Fruit fly (Drosophila melanogaster) whole organism, embryonic: ENCODE measurements around the gene rasp.

Source experiments
- Bgb ChIP-seq: fragments of 200-800 bp; sonication (Bioruptor generic); IDR thresholded peaks from 2 replicates; pipeline ENCODE4 v1.3.6; 2022; ENCODE audit warnings: missing biosample characterization, missing genetic modification characterization; ENCODE audit not compliant: partially characterized antibody
- C15 ChIP-seq: fragments of 200-800 bp; sonication (Bioruptor generic); IDR thresholded peaks from 3 replicates; pipeline ENCODE4 v1.3.6; 2022; ENCODE audit warnings: missing biosample characterization, missing genetic modification characterization
- CG10267 ChIP-seq: fragments of 200-800 bp; sonication (Bioruptor generic); optimal IDR thresholded peaks from 2 replicates; lab custom pipeline; 2018; ENCODE audit warnings: missing biosample characterization, mild to moderate bottlenecking, missing genetic modification characterization, moderate library complexity
- CG10321 ChIP-seq: fragments of 200-800 bp; sonication (Bioruptor generic); IDR thresholded peaks from 2 replicates; pipeline ENCODE4 v1.3.6; 2022; ENCODE audit warnings: missing biosample characterization, missing genetic modification characterization
- CG10366 ChIP-seq: fragments of 200-800 bp; sonication (Bioruptor generic); IDR thresholded peaks from 2 replicates; pipeline ENCODE4 v1.3.6; 2022; ENCODE audit warnings: missing biosample characterization, missing genetic modification characterization
- CG10462 ChIP-seq: fragments of 200-800 bp; sonication (Bioruptor generic); optimal IDR thresholded peaks from 2 replicates; lab custom pipeline; 2016; ENCODE audit warnings: missing biosample characterization, missing genetic modification characterization
- CG11723 ChIP-seq: fragments of 200-800 bp; sonication (Bioruptor generic); optimal IDR thresholded peaks from 2 replicates; lab custom pipeline; 2017; ENCODE audit warnings: missing biosample characterization, mild to moderate bottlenecking, missing genetic modification characterization
- CG13894 ChIP-seq: fragments of 200-800 bp; sonication (Bioruptor generic); optimal IDR thresholded peaks from 3 replicates; lab custom pipeline; 2018; ENCODE audit warnings: missing biosample characterization, mild to moderate bottlenecking, missing genetic modification characterization, moderate library complexity
- CG14860 ChIP-seq: fragments of 200-800 bp; sonication (Bioruptor generic); IDR thresholded peaks from 3 replicates; pipeline ENCODE4 v1.3.6; 2022; ENCODE audit warnings: missing biosample characterization, missing genetic modification characterization; ENCODE audit not compliant: partially characterized antibody
- CG15073 ChIP-seq: fragments of 200-800 bp; sonication (Bioruptor generic); optimal IDR thresholded peaks from 2 replicates; lab custom pipeline; 2016; ENCODE audit warnings: missing biosample characterization, missing genetic modification characterization
- CG15696 ChIP-seq: fragments of 200-800 bp; sonication (Bioruptor generic); optimal IDR thresholded peaks from 2 replicates; lab custom pipeline; 2019; ENCODE audit warnings: missing biosample characterization, mild to moderate bottlenecking, missing genetic modification characterization, moderate library complexity
- CG1603 ChIP-seq: fragments of 200-800 bp; sonication (Bioruptor generic); optimal IDR thresholded peaks from 2 replicates; lab custom pipeline; 2019; ENCODE audit warnings: missing biosample characterization, mild to moderate bottlenecking, missing genetic modification characterization, moderate library complexity
- CG1647 ChIP-seq: fragments of 200-800 bp; sonication (Bioruptor generic); optimal IDR thresholded peaks from 3 replicates; lab custom pipeline; 2016; ENCODE audit warnings: missing biosample characterization, missing genetic modification characterization
- CG16813 ChIP-seq: fragments of 200-800 bp; sonication (Bioruptor generic); IDR thresholded peaks from 3 replicates; pipeline ENCODE4 v1.3.6; 2022; ENCODE audit warnings: missing biosample characterization, missing genetic modification characterization; ENCODE audit not compliant: partially characterized antibody
- CG17912 ChIP-seq: fragments of 200-800 bp; sonication (Bioruptor generic); optimal IDR thresholded peaks from 2 replicates; lab custom pipeline; 2018; ENCODE audit warnings: missing biosample characterization, mild to moderate bottlenecking, missing genetic modification characterization
- CG4404 ChIP-seq: fragments of 200-800 bp; sonication (Bioruptor generic); IDR thresholded peaks from 2 replicates; pipeline ENCODE4 v1.3.6; 2022; ENCODE audit warnings: missing biosample characterization, missing genetic modification characterization
- CG4424 ChIP-seq: fragments of 200-800 bp; sonication (Bioruptor generic); optimal IDR thresholded peaks from 3 replicates; lab custom pipeline; 2016; ENCODE audit warnings: missing biosample characterization, missing genetic modification characterization
- CG5953 ChIP-seq: fragments of 200-800 bp; sonication (Bioruptor generic); IDR thresholded peaks from 2 replicates; pipeline ENCODE4 v1.3.6; 2022; ENCODE audit warnings: missing biosample characterization, missing genetic modification characterization
- CG6272 ChIP-seq: fragments of 200-800 bp; sonication (Bioruptor generic); IDR thresholded peaks from 2 replicates; pipeline ENCODE4 v1.3.6; 2022; ENCODE audit warnings: missing biosample characterization, missing genetic modification characterization
- CG8944 ChIP-seq: fragments of 200-800 bp; sonication (Bioruptor generic); optimal IDR thresholded peaks from 3 replicates; lab custom pipeline; 2016; ENCODE audit warnings: missing biosample characterization, missing genetic modification characterization
- D ChIP-seq, 2 experiments: fragments of 200-800 bp in 1 of 2; fragments of >200 bp in 1 of 2; sonication (Bioruptor generic) in 1 of 2; optimal IDR thresholded peaks; 2 replicates in 1 of 2; 3 replicates in 1 of 2; lab custom pipeline; 2017; ENCODE audit warnings: mild to moderate bottlenecking in 1 of 2, missing biosample characterization in 1 of 2, missing genetic modification characterization in 1 of 2, missing genetic modification reagents in 1 of 2
- D19B ChIP-seq: fragments of 200-800 bp; sonication (Bioruptor generic); optimal IDR thresholded peaks from 2 replicates; lab custom pipeline; 2017; ENCODE audit warnings: missing biosample characterization, mild to moderate bottlenecking, missing genetic modification characterization
- Deaf1 ChIP-seq: fragments of 200-800 bp; optimal IDR thresholded peaks from 3 replicates; lab custom pipeline; 2019; ENCODE audit warnings: missing biosample characterization, mild to moderate bottlenecking, missing genetic modification characterization, moderate library complexity
- Elba2 ChIP-seq: fragments of 200-800 bp; sonication (Bioruptor generic); optimal IDR thresholded peaks from 3 replicates; lab custom pipeline; 2016; ENCODE audit warnings: missing biosample characterization, missing genetic modification characterization
- Hey ChIP-seq: fragments of 200-800 bp; sonication (Bioruptor generic); optimal IDR thresholded peaks from 3 replicates; lab custom pipeline; 2018; ENCODE audit warnings: missing biosample characterization, mild to moderate bottlenecking, missing genetic modification characterization
- MESR4 ChIP-seq: fragments of 200-800 bp; sonication (Bioruptor generic); optimal IDR thresholded peaks from 2 replicates; lab custom pipeline; 2018; ENCODE audit warnings: missing biosample characterization, mild to moderate bottlenecking, missing genetic modification characterization, moderate library complexity
- Meics ChIP-seq: fragments of 200-800 bp; sonication (Bioruptor generic); optimal IDR thresholded peaks from 2 replicates; lab custom pipeline; 2017; ENCODE audit warnings: missing biosample characterization, mild to moderate bottlenecking, missing genetic modification characterization
- NC2α ChIP-seq: fragments of 200-800 bp; sonication (Bioruptor generic); optimal IDR thresholded peaks from 2 replicates; lab custom pipeline; 2016; ENCODE audit warnings: missing biosample characterization, missing genetic modification characterization
- Ptx1 ChIP-seq: fragments of 200-800 bp; sonication (Bioruptor generic); IDR thresholded peaks from 2 replicates; pipeline ENCODE4 v1.3.6; 2022; ENCODE audit warnings: missing biosample characterization, missing genetic modification characterization
- Ravus ChIP-seq: fragments of 200-800 bp; sonication (Bioruptor generic); IDR thresholded peaks from 2 replicates; pipeline ENCODE4 v1.3.6; 2022; ENCODE audit warnings: missing biosample characterization, missing genetic modification characterization
- Side ChIP-seq: fragments of 200-800 bp; sonication (Bioruptor generic); optimal IDR thresholded peaks from 2 replicates; lab custom pipeline; 2016; ENCODE audit warnings: missing biosample characterization, missing genetic modification characterization
- Sry-β ChIP-seq: fragments of 200-800 bp; sonication (Bioruptor generic); optimal IDR thresholded peaks from 2 replicates; lab custom pipeline; 2018; ENCODE audit warnings: missing biosample characterization, mild to moderate bottlenecking, missing genetic modification characterization, moderate library complexity
- Ssrp ChIP-seq: fragments of 200-800 bp; sonication (Bioruptor generic); optimal IDR thresholded peaks from 2 replicates; lab custom pipeline; 2018; ENCODE audit warnings: missing biosample characterization, mild to moderate bottlenecking, missing genetic modification characterization, moderate library complexity
- Taf1 ChIP-seq: fragments of 200-800 bp; sonication (Bioruptor generic); IDR thresholded peaks from 2 replicates; pipeline ENCODE4 v1.3.6; 2022; ENCODE audit warnings: missing biosample characterization, missing genetic modification characterization
- fd96Cb ChIP-seq: fragments of 200-800 bp; sonication (Bioruptor generic); optimal IDR thresholded peaks from 2 replicates; lab custom pipeline; 2018; ENCODE audit warnings: missing biosample characterization, mild to moderate bottlenecking, missing genetic modification characterization, moderate library complexity
- grau ChIP-seq: fragments of 200-800 bp; optimal IDR thresholded peaks from 3 replicates; lab custom pipeline; 2019; ENCODE audit warnings: missing biosample characterization, mild to moderate bottlenecking, missing genetic modification characterization, moderate library complexity
- her ChIP-seq: fragments of 200-800 bp; sonication (Bioruptor generic); optimal IDR thresholded peaks from 2 replicates; lab custom pipeline; 2016; ENCODE audit warnings: missing biosample characterization, missing genetic modification characterization
- jing ChIP-seq: fragments of 200-800 bp; sonication (Bioruptor generic); optimal IDR thresholded peaks from 2 replicates; lab custom pipeline; 2018; ENCODE audit warnings: missing biosample characterization, mild to moderate bottlenecking, missing genetic modification characterization
- kah ChIP-seq: fragments of 200-800 bp; sonication (Bioruptor generic); optimal IDR thresholded peaks from 2 replicates; lab custom pipeline; 2018; ENCODE audit warnings: missing biosample characterization, mild to moderate bottlenecking, missing genetic modification characterization
- klu ChIP-seq: fragments of 200-800 bp; sonication (Bioruptor generic); IDR thresholded peaks from 2 replicates; pipeline ENCODE4 v1.3.6; 2022; ENCODE audit warnings: missing biosample characterization, missing genetic modification characterization
- mld ChIP-seq: fragments of 200-800 bp; sonication (Bioruptor generic); IDR thresholded peaks from 3 replicates; pipeline ENCODE4 v1.3.6; 2022; ENCODE audit warnings: missing biosample characterization, missing genetic modification characterization; ENCODE audit not compliant: partially characterized antibody
- psq ChIP-seq: fragments of 200-800 bp; sonication (Bioruptor generic); optimal IDR thresholded peaks from 2 replicates; lab custom pipeline; 2017; ENCODE audit warnings: missing biosample characterization, missing genetic modification characterization
- sens-2 ChIP-seq: fragments of 200-800 bp; sonication (Bioruptor generic); IDR thresholded peaks from 2 replicates; pipeline ENCODE4 v1.3.6; 2022; ENCODE audit warnings: missing biosample characterization, missing genetic modification characterization
- sima ChIP-seq: fragments of 200-800 bp; sonication (Bioruptor generic); optimal IDR thresholded peaks from 2 replicates; lab custom pipeline; 2016; ENCODE audit warnings: missing biosample characterization, missing genetic modification characterization
- sqz ChIP-seq: fragments of 200-800 bp; sonication (Bioruptor generic); optimal IDR thresholded peaks from 3 replicates; lab custom pipeline; 2018; ENCODE audit warnings: missing biosample characterization, mild to moderate bottlenecking, missing genetic modification characterization
- ttk ChIP-seq: fragments of 200-800 bp; sonication (Bioruptor generic); IDR thresholded peaks from 2 replicates; pipeline ENCODE4 v2.1.2; 2022; ENCODE audit warnings: missing biosample characterization, missing genetic modification characterization
- vfl ChIP-seq: fragments of 200-800 bp; sonication (Bioruptor generic); optimal IDR thresholded peaks from 2 replicates; lab custom pipeline; 2016; ENCODE audit warnings: missing biosample characterization, missing genetic modification characterization
- zen ChIP-seq: fragments of 200-800 bp; sonication (Bioruptor generic); optimal IDR thresholded peaks from 3 replicates; lab custom pipeline; 2018; ENCODE audit warnings: missing biosample characterization, mild to moderate bottlenecking, missing genetic modification characterization, moderate library complexity

The rasp gene

DNA sequence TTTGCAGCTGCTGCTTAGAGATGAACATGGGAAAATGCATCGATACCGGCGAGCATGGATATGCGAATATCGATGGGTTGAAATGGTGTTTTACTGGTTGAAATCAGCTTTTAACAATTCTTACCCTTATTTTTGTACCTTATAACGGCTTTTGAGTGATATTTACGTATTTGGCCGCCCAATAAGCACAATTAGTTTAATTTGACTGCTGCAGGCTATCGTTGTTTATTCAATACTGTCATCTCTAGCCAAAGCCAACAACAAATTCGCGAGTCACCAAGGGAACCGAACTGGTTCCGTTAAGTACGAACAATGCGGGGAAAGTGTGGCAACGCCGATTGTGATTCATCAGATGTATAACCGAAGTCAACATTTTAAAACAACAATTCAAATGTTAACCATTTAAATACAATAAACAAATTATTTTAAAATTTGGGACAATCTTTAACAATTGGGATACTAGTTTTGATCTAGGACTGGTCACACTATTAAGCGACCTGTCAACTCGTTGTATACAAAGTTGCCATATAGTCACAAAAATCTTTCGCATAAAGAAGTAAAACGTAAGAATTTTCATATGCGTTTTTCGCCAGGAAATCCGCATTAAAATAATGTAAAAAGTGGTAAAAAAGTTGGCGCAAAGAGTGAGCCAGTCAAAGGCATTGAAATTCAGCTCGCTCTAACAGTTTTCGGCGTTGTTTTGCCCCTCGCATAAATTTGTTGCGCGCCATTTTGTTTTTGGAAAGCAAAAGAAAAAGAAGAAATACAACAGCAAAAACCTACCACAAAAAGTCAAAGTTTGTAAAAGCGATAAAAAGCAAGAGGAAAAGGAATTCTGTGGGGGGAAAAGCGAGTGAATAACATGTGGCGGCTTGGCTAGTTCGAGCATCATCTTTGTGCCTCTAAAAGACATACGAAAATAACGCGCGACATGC lies 13.6 kb upstream of the rasp start, which contains the start of the genes Usp5 and BtbVII (continued):
- TF ChIP-seq CG13894 (tag; lab: Kevin White, UChicago) (peak; percentile 75), klu (GFP tag; lab: Robert Waterston, UW) (no peak), NC2α (GFP tag; lab: Kevin White, UChicago) (no peak), Elba2 (GFP tag; lab: Kevin White, UChicago) (peak; percentile 96), Taf1 (GFP tag; lab: Robert Waterston, UW) (peak; percentile 48), CG1603 (tag; lab: Kevin White, UChicago) (peak; percentile 83), CG17912 (GFP tag; lab: Kevin White, UChicago) (no peak), Deaf1 (no peak), CG5953 (no peak), sens-2 (GFP tag; lab: Robert Waterston, UW) (no peak), CG4404 (GFP tag; lab: Robert Waterston, UW) (peak; percentile 50; the same call in 1 of the 2 replicates), CG15073 (no peak), CG10321 (GFP tag; lab: Robert Waterston, UW) (no peak), ttk (GFP tag; lab: Robert Waterston, UW) (no peak), CG1647 (GFP tag; lab: Kevin White, UChicago) (no peak), grau (tag; lab: Kevin White, UChicago) (peak; percentile 59), CG10462 (peak; percentile 46), CG10366 (peak; percentile 50), D19B (GFP tag; lab: Kevin White, UChicago) (no peak), CG8944 (GFP tag; lab: Kevin White, UChicago) (peak; percentile 72), sima (GFP tag; lab: Kevin White, UChicago) (no peak), Ravus (GFP tag; lab: Robert Waterston, UW) (no peak), Side (GFP tag; lab: Kevin White, UChicago) (peak; percentile 56), D (optimal IDR thresholded peaks at IDR 0.05; lab: Kevin White, UChicago) (no peak), D (GFP tag; optimal IDR thresholded peaks at IDR 0.05; lab: Kevin White, UChicago) (peak; percentile 28), CG15696 (tag; lab: Kevin White, UChicago) (peak; percentile 41), kah (GFP tag; lab: Kevin White, UChicago) (no peak), psq (GFP tag; lab: Kevin White, UChicago) (no peak), Ptx1 (GFP tag; lab: Robert Waterston, UW) (peak; percentile 58), CG11723 (no peak), fd96Cb (no peak), C15 (GFP tag; lab: Robert Waterston, UW) (no peak), vfl (GFP tag; lab: Kevin White, UChicago) (peak; percentile 51), mld (peak; percentile 90), Sry-β (no peak), CG10267 (tag; lab: Kevin White, UChicago) (peak; percentile 57), CG16813 (GFP tag; lab: Robert Waterston, UW) (peak; percentile 95), CG6272 (GFP tag; lab: Robert Waterston, UW) (peak; percentile 42; the same call in 1 of the 2 replicates), CG14860 (peak; percentile 94), jing (GFP tag; lab: Kevin White, UChicago) (no peak), Meics (peak; percentile 23), MESR4 (GFP tag; lab: Kevin White, UChicago) (peak; percentile 56), Ssrp (tag; lab: Kevin White, UChicago) (peak; percentile 28), zen (tag; lab: Kevin White, UChicago) (peak; percentile 46), Hey (no peak), Bgb (peak; percentile 91), her (peak; percentile 74), sqz (GFP tag; lab: Kevin White, UChicago) (peak; percentile 53), CG4424 (GFP tag; lab: Kevin White, UChicago) (peak; percentile 28)
